Fruit fly (Drosophila melanogaster) whole organism, embryonic: ENCODE measurements around the gene CG6083.
A peak's percentile ranks its signal among the peaks of the same experiment; 100 is the strongest.

Experiments
- BEAF-32 ChIP-seq: fragments of 200-800 bp; sonication (Bioruptor generic); optimal IDR thresholded peaks from 3 replicates; lab custom pipeline; 2017; ENCODE audit warnings: missing biosample characterization, missing genetic modification characterization, mild to moderate bottlenecking, moderate library complexity, missing genetic modification reagents
- CG10654 ChIP-seq: fragments of 200-800 bp; sonication (Bioruptor generic); optimal IDR thresholded peaks from 2 replicates; lab custom pipeline; 2016; ENCODE audit warnings: missing biosample characterization, missing genetic modification characterization
- CG11723 ChIP-seq: fragments of 200-800 bp; sonication (Bioruptor generic); optimal IDR thresholded peaks from 2 replicates; lab custom pipeline; 2017; ENCODE audit warnings: missing biosample characterization, mild to moderate bottlenecking, missing genetic modification characterization
- CG12236 ChIP-seq: fragments of 200-800 bp; sonication (Bioruptor generic); optimal IDR thresholded peaks from 2 replicates; lab custom pipeline; 2016; ENCODE audit warnings: missing biosample characterization, missing genetic modification characterization
- CG14667 ChIP-seq: fragments of 200-800 bp; sonication (Bioruptor generic); IDR thresholded peaks from 2 replicates; pipeline ENCODE4 v1.3.6; 2022; ENCODE audit warnings: missing biosample characterization, missing genetic modification characterization
- CG14710 ChIP-seq: fragments of 200-800 bp; sonication (Bioruptor generic); optimal IDR thresholded peaks from 3 replicates; lab custom pipeline; 2019; ENCODE audit warnings: missing biosample characterization, mild to moderate bottlenecking, missing genetic modification characterization, moderate library complexity
- CG15601 ChIP-seq: fragments of 200-800 bp; sonication (Bioruptor generic); optimal IDR thresholded peaks from 3 replicates; lab custom pipeline; 2019; ENCODE audit warnings: missing biosample characterization, mild to moderate bottlenecking, missing genetic modification characterization, moderate library complexity
- CG16779 ChIP-seq: fragments of 200-800 bp; sonication (Bioruptor generic); IDR thresholded peaks from 2 replicates; pipeline ENCODE4 v1.3.6; 2022; ENCODE audit warnings: missing biosample characterization, missing genetic modification characterization
- CG16813 ChIP-seq: fragments of 200-800 bp; sonication (Bioruptor generic); IDR thresholded peaks from 3 replicates; pipeline ENCODE4 v1.3.6; 2022; ENCODE audit warnings: missing biosample characterization, missing genetic modification characterization; ENCODE audit not compliant: partially characterized antibody
- CG16815 ChIP-seq: fragments of 200-800 bp; sonication (Bioruptor generic); optimal IDR thresholded peaks from 3 replicates; lab custom pipeline; 2017; ENCODE audit warnings: missing biosample characterization, mild to moderate bottlenecking, missing genetic modification characterization
- CG16863 ChIP-seq: fragments of 200-800 bp; sonication (Bioruptor generic); optimal IDR thresholded peaks from 3 replicates; lab custom pipeline; 2016; ENCODE audit warnings: missing biosample characterization, missing genetic modification characterization
- CG2116 ChIP-seq: fragments of 200-800 bp; sonication (Bioruptor generic); optimal IDR thresholded peaks from 3 replicates; lab custom pipeline; 2018; ENCODE audit warnings: missing biosample characterization, mild to moderate bottlenecking, missing genetic modification characterization
- CG32532 ChIP-seq: fragments of 200-800 bp; sonication (Bioruptor generic); IDR thresholded peaks from 2 replicates; pipeline ENCODE4 v1.3.6; 2022; ENCODE audit warnings: missing biosample characterization, missing genetic modification characterization
- CG7372 ChIP-seq: fragments of 200-800 bp; sonication (Bioruptor generic); IDR thresholded peaks from 2 replicates; pipeline ENCODE4 v1.3.6; 2022; ENCODE audit warnings: missing biosample characterization, missing genetic modification characterization
- CG8089 ChIP-seq: fragments of 200-800 bp; sonication (Bioruptor generic); optimal IDR thresholded peaks from 3 replicates; lab custom pipeline; 2016; ENCODE audit warnings: missing biosample characterization, missing genetic modification characterization
- CG9876 ChIP-seq: fragments of 200-800 bp; sonication (Bioruptor generic); optimal IDR thresholded peaks from 2 replicates; lab custom pipeline; 2016; ENCODE audit warnings: missing biosample characterization, missing genetic modification characterization
- Dip3 ChIP-seq: fragments of 200-800 bp; sonication (Bioruptor generic); optimal IDR thresholded peaks from 3 replicates; lab custom pipeline; 2016; ENCODE audit warnings: missing biosample characterization, missing genetic modification characterization
- Dref ChIP-seq: fragments of 200-800 bp; sonication (Bioruptor generic); IDR thresholded peaks from 2 replicates; pipeline ENCODE4 v1.3.6; 2022; ENCODE audit warnings: missing biosample characterization, missing genetic modification characterization
- HLH4C ChIP-seq: fragments of 200-800 bp; sonication (Bioruptor generic); IDR thresholded peaks from 3 replicates; pipeline ENCODE4 v1.3.6; 2022; ENCODE audit warnings: missing biosample characterization, missing genetic modification characterization; ENCODE audit not compliant: partially characterized antibody
- MBD-R2 ChIP-seq: fragments of 200-800 bp; sonication (Bioruptor generic); IDR thresholded peaks from 2 replicates; pipeline ENCODE4 v1.3.6; 2022; ENCODE audit warnings: missing biosample characterization, missing genetic modification characterization
- MESR4 ChIP-seq: fragments of 200-800 bp; sonication (Bioruptor generic); optimal IDR thresholded peaks from 2 replicates; lab custom pipeline; 2018; ENCODE audit warnings: missing biosample characterization, mild to moderate bottlenecking, missing genetic modification characterization, moderate library complexity
- Myb ChIP-seq: fragments of 200-800 bp; sonication (Bioruptor generic); optimal IDR thresholded peaks from 2 replicates; lab custom pipeline; 2016; ENCODE audit warnings: missing biosample characterization, missing genetic modification characterization
- Oaz ChIP-seq: fragments of 200-800 bp; sonication (Bioruptor generic); IDR thresholded peaks from 2 replicates; pipeline ENCODE4 v1.3.6; 2022; ENCODE audit warnings: missing biosample characterization, missing genetic modification characterization
- Oli ChIP-seq: fragments of 200-800 bp; sonication (Bioruptor generic); optimal IDR thresholded peaks from 2 replicates; lab custom pipeline; 2018; ENCODE audit warnings: missing biosample characterization, mild to moderate bottlenecking, missing genetic modification characterization, moderate library complexity
- Optix ChIP-seq: fragments of 200-800 bp; sonication (Bioruptor generic); IDR thresholded peaks from 3 replicates; pipeline ENCODE4 v1.3.6; 2022; ENCODE audit warnings: missing biosample characterization, missing genetic modification characterization
- Xbp1 ChIP-seq: fragments of 200-800 bp; sonication (Bioruptor generic); optimal IDR thresholded peaks from 3 replicates; lab custom pipeline; 2016; ENCODE audit warnings: missing biosample characterization, mild to moderate bottlenecking, missing genetic modification characterization
- ato ChIP-seq: fragments of 200-800 bp; sonication (Bioruptor generic); IDR thresholded peaks from 2 replicates; pipeline ENCODE4 v1.3.6; 2022; ENCODE audit warnings: missing biosample characterization, missing genetic modification characterization; ENCODE audit not compliant: partially characterized antibody
- bcd ChIP-seq: fragments of 200-800 bp; sonication (Bioruptor generic); optimal IDR thresholded peaks from 2 replicates; lab custom pipeline; 2017; ENCODE audit warnings: missing biosample characterization, mild to moderate bottlenecking, missing genetic modification characterization
- bigmax ChIP-seq: fragments of 200-800 bp; sonication (Bioruptor generic); optimal IDR thresholded peaks from 2 replicates; lab custom pipeline; 2018; ENCODE audit warnings: missing biosample characterization, mild to moderate bottlenecking, missing genetic modification characterization
- cato ChIP-seq: fragments of 200-800 bp; sonication (Bioruptor generic); optimal IDR thresholded peaks from 2 replicates; lab custom pipeline; 2016; ENCODE audit warnings: missing biosample characterization, missing genetic modification characterization, borderline replicate concordance
- crc ChIP-seq: fragments of 200-800 bp; sonication (Bioruptor generic); optimal IDR thresholded peaks from 2 replicates; lab custom pipeline; 2016; ENCODE audit warnings: missing biosample characterization, missing genetic modification characterization
- dati ChIP-seq: fragments of 200-800 bp; sonication (Bioruptor generic); IDR thresholded peaks from 2 replicates; pipeline ENCODE4 v1.3.6; 2022; ENCODE audit warnings: missing biosample characterization, missing genetic modification characterization
- dimm ChIP-seq: fragments of 200-800 bp; sonication (Bioruptor generic); IDR thresholded peaks from 2 replicates; pipeline ENCODE4 v1.3.6; 2022; ENCODE audit warnings: missing biosample characterization, missing genetic modification characterization
- fd64A ChIP-seq: fragments of 200-800 bp; sonication (Bioruptor generic); optimal IDR thresholded peaks from 3 replicates; lab custom pipeline; 2018; ENCODE audit warnings: missing biosample characterization, mild to moderate bottlenecking, missing genetic modification characterization
- hb ChIP-seq: fragments of 200-800 bp; sonication (Bioruptor generic); IDR thresholded peaks from 3 replicates; pipeline ENCODE4 v1.3.6; 2022; ENCODE audit warnings: missing biosample characterization, missing genetic modification characterization; ENCODE audit not compliant: partially characterized antibody
- kay ChIP-seq: fragments of 200-800 bp; sonication (Bioruptor generic); optimal IDR thresholded peaks from 2 replicates; lab custom pipeline; 2016; ENCODE audit warnings: missing biosample characterization, missing genetic modification characterization
- maf-S ChIP-seq: fragments of 200-800 bp; sonication (Bioruptor generic); optimal IDR thresholded peaks from 2 replicates; lab custom pipeline; 2016; ENCODE audit warnings: missing biosample characterization, missing genetic modification characterization
- nerfin-2 ChIP-seq: fragments of 200-800 bp; sonication (Bioruptor generic); IDR thresholded peaks from 2 replicates; pipeline ENCODE4 v1.3.6; 2022; ENCODE audit warnings: missing biosample characterization, missing genetic modification characterization; ENCODE audit not compliant: partially characterized antibody
- nmo ChIP-seq: fragments of 200-800 bp; sonication (Bioruptor generic); optimal IDR thresholded peaks from 2 replicates; lab custom pipeline; 2018; ENCODE audit warnings: missing biosample characterization, mild to moderate bottlenecking, missing genetic modification characterization, moderate library complexity
- nom ChIP-seq: fragments of 200-800 bp; sonication (Bioruptor generic); optimal IDR thresholded peaks from 2 replicates; lab custom pipeline; 2017; ENCODE audit warnings: missing biosample characterization, missing genetic modification characterization, mild to moderate bottlenecking, moderate library complexity, missing genetic modification reagents
- phol ChIP-seq: fragments of 200-800 bp; sonication (Bioruptor generic); optimal IDR thresholded peaks from 3 replicates; lab custom pipeline; 2018; ENCODE audit warnings: missing biosample characterization, mild to moderate bottlenecking, missing genetic modification characterization, moderate library complexity
- prd ChIP-seq, 3 experiments: fragments of >200 bp in 2 of 3; fragments of 200-800 bp in 1 of 3; sonication (Bioruptor generic) in 1 of 3; optimal IDR thresholded peaks in 2 of 3; IDR thresholded peaks in 1 of 3; 2 replicates in 2 of 3; 3 replicates in 1 of 3; pipeline versions ENCODE4 v1.3.6 to Lab custom; 2017 to 2022; ENCODE audit warnings: missing biosample characterization in 1 of 3, missing genetic modification characterization in 1 of 3
- pum ChIP-seq: fragments of 200-800 bp; sonication (Bioruptor generic); optimal IDR thresholded peaks from 2 replicates; lab custom pipeline; 2016; ENCODE audit warnings: missing biosample characterization, missing genetic modification characterization
- pzg ChIP-seq: fragments of 200-800 bp; sonication (Bioruptor generic); optimal IDR thresholded peaks from 3 replicates; lab custom pipeline; 2018; ENCODE audit warnings: missing biosample characterization, mild to moderate bottlenecking, missing genetic modification characterization, moderate library complexity
- repo ChIP-seq: fragments of 200-800 bp; sonication (Bioruptor generic); optimal IDR thresholded peaks from 2 replicates; lab custom pipeline; 2016; ENCODE audit warnings: missing biosample characterization, missing genetic modification characterization
- scrt ChIP-seq: fragments of 200-800 bp; sonication (Bioruptor generic); optimal IDR thresholded peaks from 2 replicates; lab custom pipeline; 2018; ENCODE audit warnings: missing biosample characterization, mild to moderate bottlenecking, missing genetic modification characterization, moderate library complexity
- sens ChIP-seq: fragments of 200-800 bp; sonication (Bioruptor generic); peaks from one replicate; lab custom pipeline; 2016; ENCODE audit warnings: missing biosample characterization, missing genetic modification characterization
- sna ChIP-seq: fragments of 200-800 bp; sonication (Bioruptor generic); IDR thresholded peaks from 2 replicates; pipeline ENCODE4 v1.3.6; 2022; ENCODE audit warnings: missing biosample characterization, missing genetic modification characterization; ENCODE audit not compliant: partially characterized antibody
- stwl ChIP-seq: fragments of 200-800 bp; sonication (Bioruptor generic); optimal IDR thresholded peaks from 3 replicates; lab custom pipeline; 2018; ENCODE audit warnings: missing biosample characterization, mild to moderate bottlenecking, missing genetic modification characterization, moderate library complexity
- yki ChIP-seq: fragments of >200 bp; optimal IDR thresholded peaks from 3 replicates; lab custom pipeline; 2018

CG6083 gene

DNA sequence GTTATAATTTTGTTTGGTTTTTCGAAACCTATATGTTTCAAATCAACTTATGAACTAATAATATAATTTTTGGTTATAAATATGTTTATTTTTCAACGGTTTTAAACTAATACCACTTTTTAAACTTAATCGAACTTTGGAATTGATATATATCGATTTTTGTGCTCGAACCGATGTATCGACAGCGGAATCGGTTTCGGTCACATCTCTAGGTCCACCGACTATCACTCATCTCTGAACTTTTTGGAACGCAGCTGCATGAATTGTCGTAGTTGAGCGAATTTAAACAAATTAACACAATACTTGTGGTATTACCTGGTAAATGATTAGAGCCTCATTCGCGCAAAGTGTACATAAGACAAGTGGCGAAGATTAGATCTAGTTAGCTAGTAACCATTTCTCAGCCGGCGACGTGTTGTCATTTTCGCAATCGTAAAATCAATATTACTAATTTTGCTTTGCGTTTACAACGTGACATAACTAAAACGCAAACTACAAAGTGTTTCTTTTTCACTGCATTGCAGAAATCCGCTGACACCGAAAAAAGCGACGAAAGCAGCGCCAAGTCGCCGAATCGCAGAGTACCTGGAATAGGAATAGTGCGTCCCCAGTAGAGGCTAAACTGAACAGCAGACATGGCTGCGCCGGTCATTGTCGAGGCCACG, 2.0 kb upstream of the CG6083 start, which contains the start of gene Apt1 (continued):
- TF ChIP-seq CG16813 (GFP tag; lab: Robert Waterston, UW) (peak; percentile 92), CG16815 (GFP tag; lab: Kevin White, UChicago) (no peak), sens (GFP tag; lab: Kevin White, UChicago) (peak; percentile 50), prd (optimal IDR thresholded peaks at IDR 0.05; lab: Kevin White, UChicago) (no peak), prd (GFP tag; IDR thresholded peaks at IDR 0.05; lab: Robert Waterston, UW) (no peak), nmo (GFP tag; lab: Kevin White, UChicago) (peak; percentile 18), CG7372 (GFP tag; lab: Robert Waterston, UW) (no peak), Oli (no peak), maf-S (no peak), CG8089 (no peak), scrt (GFP tag; lab: Kevin White, UChicago) (no peak), CG2116 (peak; percentile 65), cato (GFP tag; lab: Kevin White, UChicago) (no peak), CG16863 (no peak), CG12236 (GFP tag; lab: Kevin White, UChicago) (no peak), crc (GFP tag; lab: Kevin White, UChicago) (no peak), Oaz (GFP tag; lab: Robert Waterston, UW) (no peak), CG9876 (no peak), repo (GFP tag; lab: Kevin White, UChicago) (no peak), MBD-R2 (peak; percentile 85), yki (lab: Kevin White, UChicago) (no peak), CG32532 (GFP tag; lab: Robert Waterston, UW) (no peak), stwl (tag; lab: Kevin White, UChicago) (peak; percentile 88), Dref (GFP tag; lab: Robert Waterston, UW) (peak; percentile 95), CG10654 (GFP tag; lab: Kevin White, UChicago) (no peak), CG14710 (peak; percentile 19), CG14667 (GFP tag; lab: Robert Waterston, UW) (no peak), Dip3 (no peak), pum (GFP tag; lab: Kevin White, UChicago) (no peak), Xbp1 (GFP tag; lab: Kevin White, UChicago) (no peak), ato (peak; percentile 95), phol (tag; lab: Kevin White, UChicago) (peak; percentile 21), kay (GFP tag; lab: Kevin White, UChicago) (no peak), bcd (GFP tag; lab: Kevin White, UChicago) (no peak), hb (GFP tag; lab: Robert Waterston, UW) (peak; percentile 93), CG15601 (tag; lab: Kevin White, UChicago) (no peak), BEAF-32 (GFP tag; lab: Kevin White, UChicago) (peak; percentile 91), MESR4 (GFP tag; lab: Kevin White, UChicago) (peak; percentile 76)
- TF ChIP-seq, all 482 proteins: peak for 78

DNA sequence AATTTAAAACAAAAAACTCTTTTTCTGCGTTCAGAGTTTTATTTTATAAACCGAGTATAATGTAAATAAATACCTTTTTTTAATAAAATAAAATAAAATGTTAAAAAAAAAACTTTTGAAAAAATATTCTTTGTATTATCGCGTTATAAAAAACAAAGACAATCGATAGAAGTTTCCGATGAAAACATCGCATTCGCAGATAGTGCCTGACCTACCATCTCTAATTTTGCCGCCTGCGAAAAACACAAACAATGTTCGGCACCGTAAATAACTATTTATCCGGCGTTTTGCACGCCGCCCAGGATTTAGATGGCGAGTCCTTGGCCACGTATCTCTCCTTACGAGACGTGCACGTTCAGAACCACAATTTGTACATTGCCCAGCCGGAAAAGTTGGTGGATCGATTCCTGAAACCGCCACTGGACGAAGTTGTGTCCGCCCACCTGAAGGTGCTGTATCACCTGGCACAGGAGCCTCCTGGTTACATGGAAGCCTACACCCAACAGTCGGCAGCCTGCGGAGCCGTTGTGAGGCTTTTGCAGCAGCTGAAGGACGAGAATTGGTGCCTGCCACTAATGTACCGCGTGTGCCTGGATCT, 403 bp upstream of the CG6083 start, which contains the start of gene PCID2:
TSS of gene PCID2 (plus strand) at position 213 of the 598 bp plus-strand sequence.
- TF ChIP-seq nom (GFP tag; lab: Kevin White, UChicago) (no peak), Myb (peak; percentile 14), dimm (GFP tag; lab: Robert Waterston, UW) (no peak), CG14667 (GFP tag; lab: Robert Waterston, UW) (no peak), CG11723 (GFP tag; lab: Kevin White, UChicago) (no peak), fd64A (no peak), pzg (peak; percentile 28), CG16779 (GFP tag; lab: Robert Waterston, UW) (no peak), dati (GFP tag; lab: Robert Waterston, UW) (no peak), bigmax (GFP tag; lab: Kevin White, UChicago) (no peak), nerfin-2 (peak; percentile 72), Optix (GFP tag; lab: Robert Waterston, UW) (no peak), sna (GFP tag; lab: Robert Waterston, UW) (peak; percentile 80), HLH4C (GFP tag; lab: Robert Waterston, UW) (peak; percentile 68; the same call in 1 of the 3 replicates)
